Fruit fly (Drosophila melanogaster) whole organism, embryonic: ENCODE results near the gene CG31219.

Experiments used
- Ada2b ChIP-seq: fragments of 200-800 bp; sonication (Bioruptor generic); IDR thresholded peaks from 2 replicates; pipeline ENCODE4 v1.3.6; 2022; ENCODE audit warnings: missing biosample characterization, missing genetic modification characterization
- Aef1 ChIP-seq: fragments of 200-800 bp; sonication (Bioruptor generic); IDR thresholded peaks from 3 replicates; pipeline ENCODE4 v1.3.6; 2022; ENCODE audit warnings: missing biosample characterization, missing genetic modification characterization
- Bdp1 ChIP-seq: fragments of 200-800 bp; sonication (Bioruptor generic); optimal IDR thresholded peaks from 3 replicates; lab custom pipeline; 2016; ENCODE audit warnings: missing biosample characterization, missing genetic modification characterization
- C15 ChIP-seq: fragments of 200-800 bp; sonication (Bioruptor generic); IDR thresholded peaks from 3 replicates; pipeline ENCODE4 v1.3.6; 2022; ENCODE audit warnings: missing biosample characterization, missing genetic modification characterization
- CG10366 ChIP-seq: fragments of 200-800 bp; sonication (Bioruptor generic); IDR thresholded peaks from 2 replicates; pipeline ENCODE4 v1.3.6; 2022; ENCODE audit warnings: missing biosample characterization, missing genetic modification characterization
- CG10959 ChIP-seq: fragments of 200-800 bp; sonication (Bioruptor generic); IDR thresholded peaks from 2 replicates; pipeline ENCODE4 v1.3.6; 2022; ENCODE audit warnings: missing biosample characterization, missing genetic modification characterization
- CG11696 ChIP-seq: fragments of 200-800 bp; sonication (Bioruptor generic); IDR thresholded peaks from 2 replicates; pipeline ENCODE4 v1.3.6; 2022; ENCODE audit warnings: missing biosample characterization, missing genetic modification characterization
- CG13775 ChIP-seq: fragments of 200-800 bp; sonication (Bioruptor generic); optimal IDR thresholded peaks from 3 replicates; lab custom pipeline; 2017; ENCODE audit warnings: missing biosample characterization, mild to moderate bottlenecking, missing genetic modification characterization
- CG13894 ChIP-seq: fragments of 200-800 bp; sonication (Bioruptor generic); optimal IDR thresholded peaks from 3 replicates; lab custom pipeline; 2018; ENCODE audit warnings: missing biosample characterization, mild to moderate bottlenecking, missing genetic modification characterization, moderate library complexity
- CG14667 ChIP-seq: fragments of 200-800 bp; sonication (Bioruptor generic); IDR thresholded peaks from 2 replicates; pipeline ENCODE4 v1.3.6; 2022; ENCODE audit warnings: missing biosample characterization, missing genetic modification characterization
- CG1603 ChIP-seq: fragments of 200-800 bp; sonication (Bioruptor generic); optimal IDR thresholded peaks from 2 replicates; lab custom pipeline; 2019; ENCODE audit warnings: missing biosample characterization, mild to moderate bottlenecking, missing genetic modification characterization, moderate library complexity
- CG16815 ChIP-seq: fragments of 200-800 bp; sonication (Bioruptor generic); optimal IDR thresholded peaks from 3 replicates; lab custom pipeline; 2017; ENCODE audit warnings: missing biosample characterization, mild to moderate bottlenecking, missing genetic modification characterization
- CG17361 ChIP-seq: fragments of 200-800 bp; sonication (Bioruptor generic); IDR thresholded peaks from 3 replicates; pipeline ENCODE4 v1.3.6; 2022; ENCODE audit warnings: missing biosample characterization, missing genetic modification characterization
- CG18011 ChIP-seq: fragments of 200-800 bp; sonication (Bioruptor generic); optimal IDR thresholded peaks from 2 replicates; lab custom pipeline; 2017; ENCODE audit warnings: missing biosample characterization, missing genetic modification characterization, mild to moderate bottlenecking, moderate library complexity, missing genotype
- CG18764 ChIP-seq: fragments of 200-800 bp; sonication (Bioruptor generic); optimal IDR thresholded peaks from 3 replicates; lab custom pipeline; 2016; ENCODE audit warnings: missing biosample characterization, missing genetic modification characterization
- CG2875 ChIP-seq: fragments of 200-800 bp; sonication (Bioruptor generic); optimal IDR thresholded peaks from 2 replicates; lab custom pipeline; 2017; ENCODE audit warnings: missing biosample characterization, mild to moderate bottlenecking, missing genetic modification characterization, missing genetic modification reagents
- CG3847 ChIP-seq: fragments of 200-800 bp; sonication (Bioruptor generic); IDR thresholded peaks from 2 replicates; pipeline ENCODE4 v1.3.6; 2022; ENCODE audit warnings: missing biosample characterization, missing genetic modification characterization
- CG4730 ChIP-seq: fragments of 200-800 bp; sonication (Bioruptor generic); IDR thresholded peaks from 2 replicates; pipeline ENCODE4 v1.3.6; 2022; ENCODE audit warnings: missing biosample characterization, missing genetic modification characterization
- CG5953 ChIP-seq: fragments of 200-800 bp; sonication (Bioruptor generic); IDR thresholded peaks from 2 replicates; pipeline ENCODE4 v1.3.6; 2022; ENCODE audit warnings: missing biosample characterization, missing genetic modification characterization
- CG7928 ChIP-seq: fragments of 200-800 bp; sonication (Bioruptor generic); optimal IDR thresholded peaks from 2 replicates; lab custom pipeline; 2017; ENCODE audit warnings: missing biosample characterization, mild to moderate bottlenecking, missing genetic modification characterization
- CG8290 ChIP-seq, 3 experiments: fragments of 200-800 bp; sonication (Bioruptor generic); optimal IDR thresholded peaks; 2 replicates each; lab custom pipeline; 2016 to 2019; ENCODE audit warnings: missing biosample characterization in 3 of 3, missing genetic modification characterization in 3 of 3, mild to moderate bottlenecking in 2 of 3, moderate library complexity in 1 of 3
- CG9727 ChIP-seq: fragments of 200-800 bp; sonication (Bioruptor generic); optimal IDR thresholded peaks from 3 replicates; lab custom pipeline; 2017; ENCODE audit warnings: missing biosample characterization, mild to moderate bottlenecking, missing genetic modification characterization
- Dad ChIP-seq: fragments of 200-800 bp; sonication (Bioruptor generic); optimal IDR thresholded peaks from 3 replicates; lab custom pipeline; 2016; ENCODE audit warnings: missing biosample characterization, missing genetic modification characterization
- Dek ChIP-seq: fragments of 200-800 bp; sonication (Bioruptor generic); optimal IDR thresholded peaks from 3 replicates; lab custom pipeline; 2019; ENCODE audit warnings: missing biosample characterization, mild to moderate bottlenecking, missing genetic modification characterization, moderate library complexity
- Dll ChIP-seq: fragments of 200-800 bp; sonication (Bioruptor generic); IDR thresholded peaks from 4 replicates; pipeline ENCODE4 v1.3.6; 2022; ENCODE audit warnings: missing biosample characterization, missing genetic modification characterization; ENCODE audit not compliant: partially characterized antibody
- Fer2 ChIP-seq: fragments of 200-800 bp; sonication (Bioruptor generic); optimal IDR thresholded peaks from 2 replicates; lab custom pipeline; 2018; ENCODE audit warnings: missing biosample characterization, mild to moderate bottlenecking, missing genetic modification characterization, moderate library complexity
- HLH54F ChIP-seq: fragments of 200-800 bp; sonication (Bioruptor generic); optimal IDR thresholded peaks from 3 replicates; lab custom pipeline; 2016; ENCODE audit warnings: missing biosample characterization, missing genetic modification characterization
- HLHmδ ChIP-seq: fragments of 200-800 bp; sonication (Bioruptor generic); optimal IDR thresholded peaks from 2 replicates; lab custom pipeline; 2018; ENCODE audit warnings: missing biosample characterization, mild to moderate bottlenecking, missing genetic modification characterization, moderate library complexity
- Hr39 ChIP-seq: fragments of >200 bp; optimal IDR thresholded peaks from 2 replicates; lab custom pipeline; 2017
- PHDP ChIP-seq: fragments of 200-800 bp; sonication (Bioruptor generic); optimal IDR thresholded peaks from 3 replicates; lab custom pipeline; 2018; ENCODE audit warnings: missing biosample characterization, mild to moderate bottlenecking, missing genetic modification characterization, moderate library complexity
- Vsx1 ChIP-seq: fragments of 200-800 bp; sonication (Bioruptor generic); optimal IDR thresholded peaks from 2 replicates; lab custom pipeline; 2017; ENCODE audit warnings: missing biosample characterization, mild to moderate bottlenecking, missing genetic modification characterization, missing genetic modification reagents
- ac ChIP-seq: fragments of 200-800 bp; sonication (Bioruptor generic); optimal IDR thresholded peaks from 3 replicates; lab custom pipeline; 2017; ENCODE audit warnings: missing biosample characterization, mild to moderate bottlenecking, missing genetic modification characterization
- btn ChIP-seq: fragments of 200-800 bp; sonication (Bioruptor generic); optimal IDR thresholded peaks from 2 replicates; lab custom pipeline; 2016; ENCODE audit warnings: missing biosample characterization, missing genetic modification characterization
- ci ChIP-seq: fragments of 200-800 bp; sonication (Bioruptor generic); IDR thresholded peaks from 3 replicates; pipeline ENCODE4 v1.3.6; 2022; ENCODE audit warnings: missing biosample characterization, missing genetic modification characterization
- crp ChIP-seq, 2 experiments: fragments of 200-800 bp; sonication (Bioruptor generic); optimal IDR thresholded peaks; 2 replicates in 1 of 2; 3 replicates in 1 of 2; lab custom pipeline; 2017; ENCODE audit warnings: missing biosample characterization in 2 of 2, missing genetic modification characterization in 2 of 2, mild to moderate bottlenecking in 1 of 2, moderate library complexity in 1 of 2
- dimm ChIP-seq: fragments of 200-800 bp; sonication (Bioruptor generic); IDR thresholded peaks from 2 replicates; pipeline ENCODE4 v1.3.6; 2022; ENCODE audit warnings: missing biosample characterization, missing genetic modification characterization
- en ChIP-seq: fragments of 200-800 bp; sonication (Bioruptor generic); optimal IDR thresholded peaks from 2 replicates; lab custom pipeline; 2016; ENCODE audit warnings: missing biosample characterization, missing genetic modification characterization
- fd102C ChIP-seq: fragments of 200-800 bp; sonication (Bioruptor generic); optimal IDR thresholded peaks from 2 replicates; lab custom pipeline; 2018; ENCODE audit warnings: missing biosample characterization, mild to moderate bottlenecking, missing genetic modification characterization, moderate library complexity
- hb ChIP-seq: fragments of 200-800 bp; sonication (Bioruptor generic); IDR thresholded peaks from 3 replicates; pipeline ENCODE4 v1.3.6; 2022; ENCODE audit warnings: missing biosample characterization, missing genetic modification characterization; ENCODE audit not compliant: partially characterized antibody
- her ChIP-seq: fragments of 200-800 bp; sonication (Bioruptor generic); optimal IDR thresholded peaks from 2 replicates; lab custom pipeline; 2016; ENCODE audit warnings: missing biosample characterization, missing genetic modification characterization
- hth ChIP-seq: fragments of >200 bp; optimal IDR thresholded peaks from 2 replicates; lab custom pipeline; 2017; ENCODE audit warnings: inconsistent platforms
- ind ChIP-seq: fragments of 200-800 bp; sonication (Bioruptor generic); optimal IDR thresholded peaks from 3 replicates; lab custom pipeline; 2016; ENCODE audit warnings: missing biosample characterization, missing genetic modification characterization
- jigr1 ChIP-seq: fragments of 200-800 bp; sonication (Bioruptor generic); IDR thresholded peaks from 3 replicates; pipeline ENCODE4 v1.3.6; 2022; ENCODE audit warnings: missing biosample characterization, missing genetic modification characterization
- kah ChIP-seq: fragments of 200-800 bp; sonication (Bioruptor generic); optimal IDR thresholded peaks from 2 replicates; lab custom pipeline; 2018; ENCODE audit warnings: missing biosample characterization, mild to moderate bottlenecking, missing genetic modification characterization
- klu ChIP-seq: fragments of 200-800 bp; sonication (Bioruptor generic); IDR thresholded peaks from 2 replicates; pipeline ENCODE4 v1.3.6; 2022; ENCODE audit warnings: missing biosample characterization, missing genetic modification characterization
- kni ChIP-seq: fragments of 200-800 bp; sonication (Bioruptor generic); optimal IDR thresholded peaks from 3 replicates; lab custom pipeline; 2017; ENCODE audit warnings: mild to moderate bottlenecking, missing biosample characterization, missing genetic modification reagents, missing genetic modification characterization
- sr ChIP-seq: fragments of 200-800 bp; sonication (Bioruptor generic); IDR thresholded peaks from 3 replicates; pipeline ENCODE4 v1.3.6; 2022; ENCODE audit warnings: missing biosample characterization, missing genetic modification characterization
- tap ChIP-seq: fragments of 200-800 bp; optimal IDR thresholded peaks from 3 replicates; lab custom pipeline; 2019; ENCODE audit warnings: missing biosample characterization, mild to moderate bottlenecking, missing genetic modification characterization, moderate library complexity
- ttk ChIP-seq: fragments of 200-800 bp; sonication (Bioruptor generic); IDR thresholded peaks from 2 replicates; pipeline ENCODE4 v2.1.2; 2022; ENCODE audit warnings: missing biosample characterization, missing genetic modification characterization
- tup ChIP-seq: fragments of 200-800 bp; sonication (Bioruptor generic); optimal IDR thresholded peaks from 2 replicates; lab custom pipeline; 2016; ENCODE audit warnings: missing biosample characterization, mild to moderate bottlenecking, missing genetic modification characterization, moderate library complexity
- vfl ChIP-seq: fragments of 200-800 bp; sonication (Bioruptor generic); optimal IDR thresholded peaks from 2 replicates; lab custom pipeline; 2016; ENCODE audit warnings: missing biosample characterization, missing genetic modification characterization
- zf30C ChIP-seq: fragments of 200-800 bp; sonication (Bioruptor generic); optimal IDR thresholded peaks from 3 replicates; lab custom pipeline; 2018; ENCODE audit warnings: missing biosample characterization, mild to moderate bottlenecking, missing genetic modification characterization

The CG31219 gene

DNA sequence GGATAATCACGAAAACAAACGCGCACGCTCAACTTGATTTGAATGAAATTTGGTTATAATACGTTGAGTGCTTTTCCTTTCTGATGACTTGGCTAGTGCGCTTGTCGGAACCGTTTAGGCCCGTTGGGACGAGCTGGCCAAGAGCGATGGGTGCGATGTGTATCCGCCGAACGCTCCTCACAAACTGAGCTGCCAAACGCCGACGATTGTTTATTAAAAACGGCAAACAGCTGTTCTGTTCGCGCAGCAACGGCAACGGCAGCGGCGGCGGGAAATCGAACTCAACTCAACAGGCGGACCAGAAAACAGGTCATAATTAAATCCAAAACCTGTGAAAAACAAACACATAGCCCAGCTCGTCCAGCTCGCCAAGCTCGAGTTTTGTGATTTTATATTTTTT, 29.9 kb upstream of the CG31219 start (continued):
- TF ChIP-seq C15 (no peak), CG18011 (GFP tag; lab: Kevin White, UChicago) (no peak), HLH54F (GFP tag; lab: Kevin White, UChicago) (no peak), CG11696 (no peak), Vsx1 (GFP tag; lab: Kevin White, UChicago) (no peak), CG2875 (GFP tag; lab: Kevin White, UChicago) (no peak), sr (GFP tag; lab: Robert Waterston, UW) (peak; percentile 12; the same call in 1 of the 3 replicates), crp (GFP tag; optimal IDR thresholded peaks at IDR 0.05; lab: Kevin White, UChicago) (peak in 1 of 2 experiments; percentile 69), hth (lab: Kevin White, UChicago) (no peak), CG16815 (no peak), klu (GFP tag; lab: Robert Waterston, UW) (no peak), CG1603 (no peak), fd102C (no peak), Hr39 (lab: Kevin White, UChicago) (no peak), tap (tag; lab: Kevin White, UChicago) (no peak), CG14667 (no peak), CG4730 (no peak), CG3847 (GFP tag; lab: Robert Waterston, UW) (no peak), en (no peak), CG10366 (no peak), CG7928 (GFP tag; lab: Kevin White, UChicago) (no peak), CG13775 (GFP tag; lab: Kevin White, UChicago) (no peak), CG18764 (GFP tag; lab: Kevin White, UChicago) (no peak), CG8290 (GFP tag; optimal IDR thresholded peaks at IDR 0.05; lab: Kevin White, UChicago) (no peak), CG8290 (tag; optimal IDR thresholded peaks at IDR 0.05; lab: Kevin White, UChicago) (peak in 1 of 2 experiments; percentile 41), CG13894 (tag; lab: Kevin White, UChicago) (peak; percentile 67), Dad (GFP tag; lab: Kevin White, UChicago) (no peak), CG9727 (GFP tag; lab: Kevin White, UChicago) (no peak), tup (GFP tag; lab: Kevin White, UChicago) (no peak), CG10959 (GFP tag; lab: Robert Waterston, UW) (no peak), ind (GFP tag; lab: Kevin White, UChicago) (no peak), Bdp1 (GFP tag; lab: Kevin White, UChicago) (no peak), ci (GFP tag; lab: Robert Waterston, UW) (no peak), zf30C (no peak), btn (GFP tag; lab: Kevin White, UChicago) (no peak), kah (GFP tag; lab: Kevin White, UChicago) (no peak), dimm (GFP tag; lab: Robert Waterston, UW) (no peak), Fer2 (tag; lab: Kevin White, UChicago) (no peak), Dll (no peak), jigr1 (no peak), Dek (tag; lab: Kevin White, UChicago) (no peak), kni (GFP tag; lab: Kevin White, UChicago) (no peak), CG17361 (GFP tag; lab: Robert Waterston, UW) (no peak), PHDP (no peak), HLHmδ (GFP tag; lab: Kevin White, UChicago) (no peak), CG5953 (GFP tag; lab: Robert Waterston, UW) (no peak), her (peak; percentile 35), vfl (GFP tag; lab: Kevin White, UChicago) (no peak), ttk (GFP tag; lab: Robert Waterston, UW) (no peak), Aef1 (GFP tag; lab: Robert Waterston, UW) (no peak), hb (GFP tag; lab: Robert Waterston, UW) (no peak), ac (GFP tag; lab: Kevin White, UChicago) (no peak), Ada2b (GFP tag; lab: Robert Waterston, UW) (no peak)
